Worm (Caenorhabditis elegans) whole organism, midembryonic: ENCODE measurements around the gene Y39A1A.10.

ENCODE experiments used
- T22C8.4 ChIP-seq: fragments of 200-800 bp; sonication (Bioruptor generic); IDR thresholded peaks from 2 replicates; pipeline ENCODE4 v1.3.6; 2022; ENCODE audit warnings: missing genetic modification characterization, missing compliant biosample characterization
- cog-1 ChIP-seq: sonication (generic microtip); optimal IDR thresholded peaks from 2 replicates; lab custom pipeline; 2016; ENCODE audit warnings: missing genetic modification characterization, missing compliant biosample characterization
- flt-1 ChIP-seq: fragments of 200-800 bp; sonication (Bioruptor generic); IDR thresholded peaks from 2 replicates; pipeline ENCODE4 v1.3.6; 2022; ENCODE audit warnings: missing genetic modification characterization, missing compliant biosample characterization
- klf-2 ChIP-seq: fragments of 200-800 bp; sonication (Bioruptor generic); conservative IDR thresholded peaks from 2 replicates; pipeline ENCODE4 v1.3.6; 2022; ENCODE audit warnings: missing genetic modification reagents, missing genetic modification characterization, missing compliant biosample characterization
- med-1 ChIP-seq: sonication (generic microtip); optimal IDR thresholded peaks from 2 replicates; lab custom pipeline; 2017; ENCODE audit warnings: missing genetic modification characterization, mild to moderate bottlenecking, missing compliant biosample characterization, antibody characterized with exemption, missing genetic modification reagents; ENCODE audit not compliant: insufficient read depth
- ref-1 ChIP-seq: fragments of 200-800 bp; sonication (Bioruptor generic); conservative IDR thresholded peaks from 2 replicates; pipeline ENCODE4 v1.3.6; 2022; ENCODE audit warnings: missing genetic modification reagents, missing genetic modification characterization, missing compliant biosample characterization
- tab-1 ChIP-seq: fragments of 200-800 bp; sonication (Bioruptor generic); IDR thresholded peaks from 2 replicates; pipeline ENCODE4 v1.3.6; 2022; ENCODE audit warnings: missing genetic modification characterization, missing compliant biosample characterization
- ztf-23 ChIP-seq: fragments of 200-800 bp; sonication (Bioruptor generic); IDR thresholded peaks from 2 replicates; pipeline ENCODE4 v1.3.6; 2022; ENCODE audit warnings: missing genetic modification reagents, missing genetic modification characterization, missing compliant biosample characterization
- ztf-29 ChIP-seq: fragments of 200-800 bp; sonication (Bioruptor generic); IDR thresholded peaks from 2 replicates; pipeline ENCODE4 v1.3.6; 2022; ENCODE audit warnings: missing genetic modification reagents, missing genetic modification characterization, missing compliant biosample characterization

The Y39A1A.10 gene

DNA sequence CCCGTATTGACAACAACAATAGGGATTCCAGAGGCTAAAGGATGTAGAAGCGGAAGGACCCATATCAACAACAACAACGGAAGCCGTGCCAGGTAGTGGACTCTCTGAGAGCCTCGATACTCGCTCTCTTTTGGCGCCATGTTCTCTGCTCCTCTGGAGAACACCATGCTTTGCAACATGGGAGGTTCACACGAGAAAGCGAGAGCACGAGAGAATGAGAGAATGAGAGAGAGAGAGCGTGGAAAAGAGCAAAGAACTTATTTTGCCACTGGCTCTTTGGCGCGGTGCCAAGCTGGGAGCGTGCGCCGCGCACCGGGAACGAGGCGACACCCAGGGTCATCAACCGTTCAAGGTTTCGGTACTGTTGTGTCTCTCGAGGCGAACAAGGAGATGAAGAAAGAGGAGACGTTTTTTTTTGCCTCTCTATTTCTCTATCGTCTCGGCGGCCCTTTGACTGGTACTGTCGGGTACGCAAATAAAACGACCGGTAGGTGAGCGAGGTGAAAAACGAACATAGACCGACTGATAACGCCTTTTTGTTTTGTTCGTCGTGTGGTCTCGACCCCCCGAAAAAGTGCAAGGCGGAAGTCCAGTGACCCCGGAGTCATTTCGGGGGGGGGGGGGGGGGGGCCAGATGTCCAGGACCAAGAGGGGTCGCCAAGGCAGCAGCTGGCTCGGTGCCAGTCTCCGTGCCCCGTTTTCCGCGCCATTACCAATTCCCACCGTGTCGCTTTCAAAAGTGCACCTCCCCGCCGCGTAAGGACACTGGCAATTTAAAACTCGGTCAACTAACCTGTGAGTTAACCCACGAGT is at the start of gene Y39A1A.10:
TSS of gene Y39A1A.10 (plus strand) at position 139 of the 813 bp plus-strand sequence.
- TF ChIP-seq ztf-29: no peak

DNA sequence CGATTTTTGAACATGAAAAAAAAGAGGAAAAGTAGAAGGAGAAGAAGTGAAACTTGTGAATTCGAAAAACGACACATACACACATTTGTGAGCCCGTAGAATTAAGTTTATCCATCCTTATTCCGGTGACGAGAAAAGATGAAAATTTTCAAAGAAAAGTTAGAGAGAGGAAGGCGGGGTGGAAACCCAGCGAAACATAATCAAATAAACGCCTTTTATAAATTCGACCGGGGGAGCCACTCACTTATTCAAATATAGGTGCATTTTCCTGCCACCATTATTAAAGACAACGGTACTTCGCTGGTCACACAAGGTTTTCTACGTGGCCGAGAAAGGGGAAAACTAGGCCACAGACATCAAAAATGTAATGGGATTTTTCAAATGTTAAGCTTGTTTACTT is 49.0 kb upstream of the Y39A1A.10 start:
- TF ChIP-seq ref-1 (GFP tag; lab: Robert Waterston, UW) (no peak), klf-2 (GFP tag; lab: Robert Waterston, UW) (no peak), tab-1 (GFP tag; lab: Robert Waterston, UW) (no peak)

DNA sequence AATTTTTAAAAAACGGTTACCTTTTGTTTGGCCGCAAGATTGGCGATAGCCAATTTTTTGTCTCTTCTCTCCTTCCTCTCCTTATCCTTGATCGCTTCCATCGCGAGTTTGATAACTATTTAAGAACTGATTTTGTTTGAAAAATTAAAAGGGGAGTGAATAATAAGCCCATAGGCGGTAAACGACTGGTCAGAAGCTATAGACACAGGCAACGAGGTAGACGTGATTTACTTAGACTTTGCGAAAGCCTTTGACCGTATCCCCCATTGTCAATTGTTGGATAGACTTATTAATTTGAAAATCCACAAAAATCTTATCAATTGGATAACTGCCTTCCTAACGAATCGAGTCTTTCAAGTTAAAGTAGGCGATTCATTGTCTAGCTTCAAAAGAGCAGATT is 46.3 kb upstream of the Y39A1A.10 start, which contains the start of gene Y45F3A.5:
TSS of gene Y45F3A.5 (minus strand) at position 101 of the 400 bp plus-strand sequence.
- TF ChIP-seq klf-2 (GFP tag; lab: Robert Waterston, UW): no peak
- TF ChIP-seq T22C8.4 (GFP tag; lab: Robert Waterston, UW): no peak
- TF ChIP-seq ztf-23 (GFP tag; lab: Robert Waterston, UW): no peak
- no peak for TF ChIP-seq flt-1
- no peak for TF ChIP-seq med-1 (GFP tag; lab: Kevin White, UChicago)
- no peak for TF ChIP-seq cog-1 (tag; lab: Kevin White, UChicago)
- no peak for TF ChIP-seq ztf-29
- TF ChIP-seq ref-1 (GFP tag; lab: Robert Waterston, UW): no peak
- TF ChIP-seq tab-1 (GFP tag; lab: Robert Waterston, UW): no peak

DNA sequence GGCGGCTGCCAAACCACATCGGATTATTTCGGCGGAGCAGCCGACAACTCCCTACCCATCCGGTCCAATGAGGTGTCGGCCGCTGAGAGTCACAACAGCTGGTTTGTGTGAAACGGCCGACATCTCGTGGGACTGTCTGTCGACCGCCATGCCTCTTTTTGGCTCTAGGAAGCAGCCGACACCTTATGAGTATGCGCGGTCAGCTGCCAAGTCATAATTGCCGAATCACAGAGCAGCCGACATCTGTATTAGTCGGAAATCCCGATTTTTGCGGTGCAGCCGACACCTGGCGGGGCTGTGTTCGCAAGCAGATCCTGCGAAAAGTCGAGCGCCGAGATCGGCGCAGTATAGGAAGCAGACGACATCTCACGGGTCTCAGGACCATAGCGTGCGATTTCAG is 40.5 kb upstream of the Y39A1A.10 start:
- TF ChIP-seq ztf-23 (GFP tag; lab: Robert Waterston, UW): no peak
- TF ChIP-seq cog-1 (tag; lab: Kevin White, UChicago): no peak
- no peak for TF ChIP-seq klf-2 (GFP tag; lab: Robert Waterston, UW)
- no peak for TF ChIP-seq T22C8.4 (GFP tag; lab: Robert Waterston, UW)

DNA sequence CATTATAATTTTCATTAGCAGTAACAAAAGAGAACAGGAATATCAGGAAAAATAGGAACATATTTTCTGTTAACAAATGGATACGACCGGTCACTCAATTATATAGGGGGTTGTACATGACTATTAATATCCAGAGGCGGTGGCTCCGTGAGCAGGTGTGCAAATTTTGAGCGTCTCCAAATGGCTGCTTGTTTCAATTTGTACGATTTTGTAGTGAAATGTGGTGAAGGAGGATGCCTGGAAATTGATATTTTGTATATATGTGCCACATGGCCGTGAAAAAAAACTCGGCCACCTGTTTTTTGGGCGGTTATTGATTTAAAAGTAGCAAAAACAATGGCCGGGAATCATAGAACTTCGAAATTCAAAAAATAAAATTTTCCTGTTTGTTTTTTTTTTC is 39.8 kb upstream of the Y39A1A.10 start, which contains the start of gene Y45F3A.8:
TSS of gene Y45F3A.8 (minus strand) at position 101 of the 400 bp plus-strand sequence.
- TF ChIP-seq T22C8.4 (GFP tag; lab: Robert Waterston, UW) (no peak), flt-1 (no peak), ref-1 (GFP tag; lab: Robert Waterston, UW) (no peak), tab-1 (GFP tag; lab: Robert Waterston, UW) (no peak), ztf-29 (no peak), ztf-23 (GFP tag; lab: Robert Waterston, UW) (no peak), klf-2 (GFP tag; lab: Robert Waterston, UW) (no peak), cog-1 (tag; lab: Kevin White, UChicago) (no peak), med-1 (GFP tag; lab: Kevin White, UChicago) (no peak)

DNA sequence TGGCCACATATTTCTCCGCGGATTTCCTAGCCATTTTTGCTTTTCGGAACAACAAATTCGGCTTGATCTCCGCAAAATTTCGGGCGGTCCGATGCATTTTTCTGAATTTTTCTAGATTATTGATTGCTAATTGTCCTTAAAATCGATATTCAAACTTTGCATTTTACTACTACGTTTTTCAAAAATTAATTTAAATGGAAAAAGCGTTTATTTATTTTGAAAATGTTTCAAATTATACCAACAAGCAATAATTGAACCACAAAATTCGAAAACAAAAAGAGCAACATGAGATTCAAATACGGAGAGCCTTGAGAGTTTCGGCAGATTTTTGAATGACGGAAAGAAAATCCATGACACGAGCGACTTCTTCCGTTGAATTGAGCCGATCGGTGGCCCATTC is 37.5 kb upstream of the Y39A1A.10 start, which contains the start of gene Y45F3A.9:
TSS of gene Y45F3A.9 (minus strand) at position 101 of the 400 bp plus-strand sequence.
- no peak for TF ChIP-seq cog-1 (tag; lab: Kevin White, UChicago)

DNA sequence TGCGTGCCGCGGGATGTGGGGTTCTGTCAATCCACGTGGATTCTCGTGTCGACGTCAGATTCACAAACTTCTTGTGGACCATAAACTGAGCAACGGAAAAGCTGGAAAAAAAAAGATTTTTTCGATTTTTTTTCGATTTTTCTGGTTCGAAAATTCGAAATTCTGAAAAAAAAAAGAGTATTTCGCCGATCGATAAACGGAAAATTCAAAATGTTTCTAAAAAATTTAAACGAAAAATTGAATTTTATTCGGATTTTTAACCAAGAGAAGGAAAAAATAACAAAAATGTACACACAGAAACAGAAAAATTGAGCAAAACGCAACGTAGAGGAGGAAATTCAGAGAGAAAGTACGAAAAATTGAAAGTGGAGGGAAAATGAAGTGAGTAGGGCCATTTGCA is 36.1 kb upstream of the Y39A1A.10 start, which contains the start of gene Y39A1A.3:
TSS of gene Y39A1A.3 (minus strand) at position 101 of the 400 bp plus-strand sequence.
- no peak for TF ChIP-seq cog-1 (tag; lab: Kevin White, UChicago)
- TF ChIP-seq ztf-29: no peak
- no peak for TF ChIP-seq ztf-23 (GFP tag; lab: Robert Waterston, UW)
- TF ChIP-seq ref-1 (GFP tag; lab: Robert Waterston, UW): no peak
- no peak for TF ChIP-seq flt-1
- TF ChIP-seq med-1 (GFP tag; lab: Kevin White, UChicago): no peak
- TF ChIP-seq T22C8.4 (GFP tag; lab: Robert Waterston, UW): no peak
- TF ChIP-seq tab-1 (GFP tag; lab: Robert Waterston, UW): no peak
- TF ChIP-seq klf-2 (GFP tag; lab: Robert Waterston, UW): no peak

DNA sequence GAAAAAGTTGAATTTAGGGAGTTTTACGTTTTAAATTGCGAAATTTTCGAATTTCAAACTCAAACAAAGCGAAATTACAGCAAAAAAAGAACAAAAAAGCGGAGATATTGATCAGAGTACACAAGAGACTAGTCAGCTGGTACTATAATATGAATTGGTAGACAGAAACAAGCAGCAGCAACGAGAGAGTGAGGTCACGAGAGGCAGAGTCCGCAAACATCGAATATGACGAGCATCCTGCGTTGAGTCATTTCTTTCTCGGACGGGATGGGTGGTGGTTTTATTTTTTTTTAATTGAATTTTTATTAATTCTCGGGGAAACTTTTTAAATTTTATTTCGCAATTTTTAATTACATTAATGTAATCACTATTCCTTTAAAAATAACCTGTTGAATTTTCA is 32.8 kb upstream of the Y39A1A.10 start:
- TF ChIP-seq T22C8.4 (GFP tag; lab: Robert Waterston, UW) (no peak), ztf-29 (no peak), ztf-23 (GFP tag; lab: Robert Waterston, UW) (0 out of 2 replicates have a peak, but pooled peaks have one; percentile 9), tab-1 (GFP tag; lab: Robert Waterston, UW) (no peak), med-1 (GFP tag; lab: Kevin White, UChicago) (no peak)

DNA sequence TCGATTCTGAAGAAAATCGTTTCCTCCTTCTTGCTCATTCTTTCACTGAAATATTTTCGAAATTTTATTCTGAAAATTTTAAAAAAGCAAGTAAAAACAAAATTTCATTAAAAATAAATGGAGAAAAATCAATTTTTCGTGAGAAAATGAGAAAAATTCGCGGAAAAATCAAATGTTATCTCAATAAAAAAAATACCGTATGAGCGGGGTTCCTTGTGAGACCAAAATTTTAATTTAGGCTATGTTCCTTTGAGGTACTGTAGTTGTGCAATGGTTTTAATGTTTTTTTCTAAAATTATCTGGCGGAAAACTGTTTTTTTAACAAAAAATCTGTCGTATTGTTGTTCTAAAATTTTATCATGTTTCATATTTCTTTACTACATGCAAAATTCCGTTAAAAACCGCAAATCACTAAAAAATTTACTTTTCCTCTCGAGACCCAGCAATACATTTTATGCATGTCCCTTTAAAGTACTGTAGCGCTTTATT is 32.3 kb upstream of the Y39A1A.10 start, which contains the start of gene epg-6:
TSS of gene epg-6 (minus strand) at position 51 of the 489 bp plus-strand sequence.
- TF ChIP-seq ztf-23 (GFP tag; lab: Robert Waterston, UW) (no peak), klf-2 (GFP tag; lab: Robert Waterston, UW) (no peak), flt-1 (no peak), ztf-29 (no peak), ref-1 (GFP tag; lab: Robert Waterston, UW) (no peak), med-1 (GFP tag; lab: Kevin White, UChicago) (no peak), tab-1 (GFP tag; lab: Robert Waterston, UW) (no peak), cog-1 (tag; lab: Kevin White, UChicago) (no peak), T22C8.4 (GFP tag; lab: Robert Waterston, UW) (no peak)

DNA sequence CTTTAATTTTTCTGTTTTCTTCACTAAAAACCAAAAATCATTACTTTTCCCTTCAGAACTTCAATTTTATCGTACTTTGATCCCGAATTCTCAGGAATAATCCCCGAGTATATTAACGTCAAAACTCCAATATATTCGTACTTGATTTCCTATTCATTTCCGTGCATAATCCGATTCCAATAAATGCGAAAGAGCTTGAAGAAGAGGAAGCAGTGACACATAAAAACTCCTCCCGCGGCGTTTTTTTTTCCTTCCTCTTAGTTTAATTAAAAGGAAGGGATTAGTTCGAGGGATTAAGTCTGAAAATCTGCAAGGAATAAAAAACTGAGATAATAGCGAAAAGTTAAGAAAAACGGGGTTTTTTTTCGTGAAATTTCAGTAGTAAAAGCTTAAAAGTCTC is 31.6 kb upstream of the Y39A1A.10 start:
- TF ChIP-seq tab-1 (GFP tag; lab: Robert Waterston, UW) (no peak), flt-1 (no peak), ztf-23 (GFP tag; lab: Robert Waterston, UW) (no peak), ref-1 (GFP tag; lab: Robert Waterston, UW) (no peak), klf-2 (GFP tag; lab: Robert Waterston, UW) (no peak), ztf-29 (no peak), med-1 (GFP tag; lab: Kevin White, UChicago) (no peak), T22C8.4 (GFP tag; lab: Robert Waterston, UW) (no peak), cog-1 (tag; lab: Kevin White, UChicago) (no peak)
